Fruit fly (Drosophila melanogaster) whole organism, embryonic: ENCODE data around the gene CG43249.

Experiments
- Antp ChIP-seq: fragments of 200-800 bp; sonication (Bioruptor generic); optimal IDR thresholded peaks from 3 replicates; lab custom pipeline; 2016; ENCODE audit warnings: missing biosample characterization, missing genetic modification characterization
- Bgb ChIP-seq: fragments of 200-800 bp; sonication (Bioruptor generic); IDR thresholded peaks from 2 replicates; pipeline ENCODE4 v1.3.6; 2022; ENCODE audit warnings: missing biosample characterization, missing genetic modification characterization; ENCODE audit not compliant: partially characterized antibody
- C15 ChIP-seq: fragments of 200-800 bp; sonication (Bioruptor generic); IDR thresholded peaks from 3 replicates; pipeline ENCODE4 v1.3.6; 2022; ENCODE audit warnings: missing biosample characterization, missing genetic modification characterization
- CG10321 ChIP-seq: fragments of 200-800 bp; sonication (Bioruptor generic); IDR thresholded peaks from 2 replicates; pipeline ENCODE4 v1.3.6; 2022; ENCODE audit warnings: missing biosample characterization, missing genetic modification characterization
- CG10543 ChIP-seq: fragments of 200-800 bp; sonication (Bioruptor generic); optimal IDR thresholded peaks from 3 replicates; lab custom pipeline; 2017; ENCODE audit warnings: missing biosample characterization, mild to moderate bottlenecking, missing genetic modification characterization, moderate library complexity
- CG12769 ChIP-seq: fragments of 200-800 bp; sonication (Bioruptor generic); optimal IDR thresholded peaks from 2 replicates; lab custom pipeline; 2019; ENCODE audit warnings: missing biosample characterization, mild to moderate bottlenecking, missing genetic modification characterization, moderate library complexity
- CG13123 ChIP-seq: fragments of 200-800 bp; sonication (Bioruptor generic); optimal IDR thresholded peaks from 2 replicates; lab custom pipeline; 2016; ENCODE audit warnings: missing biosample characterization, missing genetic modification characterization
- CG13287 ChIP-seq: fragments of 200-800 bp; sonication (Bioruptor generic); IDR thresholded peaks from 2 replicates; pipeline ENCODE4 v1.3.6; 2022; ENCODE audit warnings: missing biosample characterization, missing genetic modification characterization; ENCODE audit not compliant: partially characterized antibody
- CG14014 ChIP-seq: fragments of 200-800 bp; sonication (Bioruptor generic); IDR thresholded peaks from 2 replicates; pipeline ENCODE4 v1.3.6; 2022; ENCODE audit warnings: missing biosample characterization, missing genetic modification characterization
- CG14710 ChIP-seq: fragments of 200-800 bp; sonication (Bioruptor generic); optimal IDR thresholded peaks from 3 replicates; lab custom pipeline; 2019; ENCODE audit warnings: missing biosample characterization, mild to moderate bottlenecking, missing genetic modification characterization, moderate library complexity
- CG15514 ChIP-seq: fragments of 200-800 bp; sonication (Bioruptor generic); optimal IDR thresholded peaks from 3 replicates; lab custom pipeline; 2017; ENCODE audit warnings: missing biosample characterization, missing genetic modification characterization, mild to moderate bottlenecking, moderate library complexity, missing genetic modification reagents
- CG17612 ChIP-seq: fragments of 200-800 bp; sonication (Bioruptor generic); IDR thresholded peaks from 2 replicates; pipeline ENCODE4 v1.3.6; 2022; ENCODE audit warnings: missing biosample characterization, missing genetic modification characterization
- CG2199 ChIP-seq: fragments of 200-800 bp; sonication (Bioruptor generic); IDR thresholded peaks from 3 replicates; pipeline ENCODE4 v1.3.6; 2022; ENCODE audit warnings: missing biosample characterization, missing genetic modification characterization
- CG3065 ChIP-seq: fragments of 200-800 bp; sonication (Bioruptor generic); optimal IDR thresholded peaks from 2 replicates; lab custom pipeline; 2016; ENCODE audit warnings: missing biosample characterization, missing genetic modification characterization
- CG32767 ChIP-seq: fragments of 200-800 bp; sonication (Bioruptor generic); IDR thresholded peaks from 2 replicates; pipeline ENCODE4 v1.3.6; 2022; ENCODE audit warnings: missing biosample characterization, missing genetic modification characterization
- CG7372 ChIP-seq: fragments of 200-800 bp; sonication (Bioruptor generic); IDR thresholded peaks from 2 replicates; pipeline ENCODE4 v1.3.6; 2022; ENCODE audit warnings: missing biosample characterization, missing genetic modification characterization
- CG7556 ChIP-seq: fragments of 200-800 bp; sonication (Bioruptor generic); optimal IDR thresholded peaks from 2 replicates; lab custom pipeline; 2017; ENCODE audit warnings: missing biosample characterization, mild to moderate bottlenecking, missing genetic modification characterization
- CG8089 ChIP-seq: fragments of 200-800 bp; sonication (Bioruptor generic); optimal IDR thresholded peaks from 3 replicates; lab custom pipeline; 2016; ENCODE audit warnings: missing biosample characterization, missing genetic modification characterization
- CG9609 ChIP-seq: fragments of 200-800 bp; sonication (Bioruptor generic); optimal IDR thresholded peaks from 3 replicates; lab custom pipeline; 2016; ENCODE audit warnings: missing biosample characterization, missing genetic modification characterization
- CG9932 ChIP-seq: fragments of 200-800 bp; sonication (Bioruptor generic); IDR thresholded peaks from 2 replicates; pipeline ENCODE4 v1.3.6; 2022; ENCODE audit warnings: missing biosample characterization, missing genetic modification characterization
- Dref ChIP-seq: fragments of 200-800 bp; sonication (Bioruptor generic); IDR thresholded peaks from 2 replicates; pipeline ENCODE4 v1.3.6; 2022; ENCODE audit warnings: missing biosample characterization, missing genetic modification characterization
- E2f2 ChIP-seq: fragments of 200-800 bp; sonication (Bioruptor generic); IDR thresholded peaks from 2 replicates; pipeline ENCODE4 v1.3.6; 2022; ENCODE audit warnings: missing biosample characterization, missing genetic modification characterization
- Eip74EF ChIP-seq, 2 experiments: fragments of 200-800 bp in 1 of 2; fragments of >200 bp in 1 of 2; sonication (Bioruptor generic) in 1 of 2; optimal IDR thresholded peaks; 2 replicates each; lab custom pipeline; 2017 to 2019; ENCODE audit warnings: missing biosample characterization in 2 of 2, missing genetic modification characterization in 2 of 2, mild to moderate bottlenecking in 1 of 2, moderate library complexity in 1 of 2
- HLH54F ChIP-seq: fragments of 200-800 bp; sonication (Bioruptor generic); optimal IDR thresholded peaks from 3 replicates; lab custom pipeline; 2016; ENCODE audit warnings: missing biosample characterization, missing genetic modification characterization
- Kr ChIP-seq: fragments of 200-800 bp; sonication (Bioruptor generic); optimal IDR thresholded peaks from 2 replicates; lab custom pipeline; 2017; ENCODE audit warnings: missing biosample characterization, mild to moderate bottlenecking, missing genetic modification characterization
- MESR4 ChIP-seq: fragments of 200-800 bp; sonication (Bioruptor generic); optimal IDR thresholded peaks from 2 replicates; lab custom pipeline; 2018; ENCODE audit warnings: missing biosample characterization, mild to moderate bottlenecking, missing genetic modification characterization, moderate library complexity
- MTF-1 ChIP-seq: fragments of 200-800 bp; sonication (Bioruptor generic); optimal IDR thresholded peaks from 2 replicates; lab custom pipeline; 2018; ENCODE audit warnings: missing biosample characterization, mild to moderate bottlenecking, missing genetic modification characterization, borderline replicate concordance
- Max ChIP-seq: fragments of 200-800 bp; sonication (Bioruptor generic); optimal IDR thresholded peaks from 2 replicates; lab custom pipeline; 2016; ENCODE audit warnings: missing biosample characterization, mild to moderate bottlenecking, missing genetic modification characterization
- Mes4 ChIP-seq: fragments of 200-800 bp; sonication (Bioruptor generic); optimal IDR thresholded peaks from 2 replicates; lab custom pipeline; 2016; ENCODE audit warnings: missing biosample characterization, missing genetic modification characterization
- NC2β ChIP-seq: fragments of 200-800 bp; sonication (Bioruptor generic); optimal IDR thresholded peaks from 2 replicates; lab custom pipeline; 2016; ENCODE audit warnings: missing biosample characterization, missing genetic modification characterization
- Nf-YC ChIP-seq: fragments of 200-800 bp; optimal IDR thresholded peaks from 3 replicates; lab custom pipeline; 2019; ENCODE audit warnings: missing biosample characterization, mild to moderate bottlenecking, missing genetic modification characterization, moderate library complexity
- Stat92E ChIP-seq, 3 experiments: fragments of >200 bp in 2 of 3; fragments of 200-800 bp in 1 of 3; sonication (Bioruptor generic) in 1 of 3; optimal IDR thresholded peaks; 2 replicates each; lab custom pipeline; 2017 to 2019; ENCODE audit warnings: missing biosample characterization in 3 of 3, missing genetic modification characterization in 3 of 3, mild to moderate bottlenecking in 1 of 3, moderate library complexity in 1 of 3
- chm ChIP-seq: fragments of 200-800 bp; sonication (Bioruptor generic); IDR thresholded peaks from 2 replicates; pipeline ENCODE4 v1.3.6; 2022; ENCODE audit warnings: missing biosample characterization, missing genetic modification characterization
- ci ChIP-seq: fragments of 200-800 bp; sonication (Bioruptor generic); IDR thresholded peaks from 3 replicates; pipeline ENCODE4 v1.3.6; 2022; ENCODE audit warnings: missing biosample characterization, missing genetic modification characterization
- crc ChIP-seq: fragments of 200-800 bp; sonication (Bioruptor generic); optimal IDR thresholded peaks from 2 replicates; lab custom pipeline; 2016; ENCODE audit warnings: missing biosample characterization, missing genetic modification characterization
- eyg ChIP-seq: fragments of 200-800 bp; sonication (Bioruptor generic); optimal IDR thresholded peaks from 3 replicates; lab custom pipeline; 2016; ENCODE audit warnings: missing biosample characterization, missing genetic modification characterization
- h ChIP-seq: fragments of >200 bp; optimal IDR thresholded peaks from 2 replicates; lab custom pipeline; 2017
- kni ChIP-seq: fragments of 200-800 bp; sonication (Bioruptor generic); optimal IDR thresholded peaks from 3 replicates; lab custom pipeline; 2017; ENCODE audit warnings: mild to moderate bottlenecking, missing biosample characterization, missing genetic modification reagents, missing genetic modification characterization
- pros ChIP-seq: fragments of 200-800 bp; sonication (Bioruptor generic); optimal IDR thresholded peaks from 3 replicates; lab custom pipeline; 2019; ENCODE audit warnings: missing biosample characterization, mild to moderate bottlenecking, missing genetic modification characterization, moderate library complexity
- sens ChIP-seq: fragments of 200-800 bp; sonication (Bioruptor generic); peaks from one replicate; lab custom pipeline; 2016; ENCODE audit warnings: missing biosample characterization, missing genetic modification characterization
- so ChIP-seq: fragments of 200-800 bp; sonication (Bioruptor generic); IDR thresholded peaks from 3 replicates; pipeline ENCODE4 v1.3.6; 2022; ENCODE audit warnings: missing biosample characterization, missing genetic modification characterization
- sr ChIP-seq: fragments of 200-800 bp; sonication (Bioruptor generic); IDR thresholded peaks from 3 replicates; pipeline ENCODE4 v1.3.6; 2022; ENCODE audit warnings: missing biosample characterization, missing genetic modification characterization
- ttk ChIP-seq: fragments of 200-800 bp; sonication (Bioruptor generic); IDR thresholded peaks from 2 replicates; pipeline ENCODE4 v2.1.2; 2022; ENCODE audit warnings: missing biosample characterization, missing genetic modification characterization
- vfl ChIP-seq: fragments of 200-800 bp; sonication (Bioruptor generic); optimal IDR thresholded peaks from 2 replicates; lab custom pipeline; 2016; ENCODE audit warnings: missing biosample characterization, missing genetic modification characterization
- vvl ChIP-seq: fragments of 200-800 bp; sonication (Bioruptor generic); IDR thresholded peaks from 2 replicates; pipeline ENCODE4 v1.3.6; 2022; ENCODE audit warnings: missing biosample characterization, missing genetic modification characterization
- z ChIP-seq: fragments of 200-800 bp; sonication (Bioruptor generic); IDR thresholded peaks from 3 replicates; pipeline ENCODE4 v1.3.6; 2022; ENCODE audit warnings: missing biosample characterization, missing genetic modification characterization
- zf30C ChIP-seq: fragments of 200-800 bp; sonication (Bioruptor generic); optimal IDR thresholded peaks from 3 replicates; lab custom pipeline; 2018; ENCODE audit warnings: missing biosample characterization, mild to moderate bottlenecking, missing genetic modification characterization
- zfh2 ChIP-seq: fragments of 200-800 bp; sonication (Bioruptor generic); optimal IDR thresholded peaks from 2 replicates; lab custom pipeline; 2016; ENCODE audit warnings: missing biosample characterization, missing genetic modification characterization

CG43249 gene

dm6 chr3L:16330740-16331139 lies 26.7 kb downstream of the CG43249 start, which contains the start of gene CG33060:
TSS of gene CG33060 (plus strand) at chr3L:16331040.
- TF ChIP-seq CG32767 (GFP tag; lab: Robert Waterston, UW) (no peak), pros (GFP tag; lab: Kevin White, UChicago) (no peak), crc (no peak), zfh2 (GFP tag; lab: Kevin White, UChicago) (no peak), zf30C (GFP tag; lab: Kevin White, UChicago) (no peak), CG14014 (no peak), CG9932 (GFP tag; lab: Robert Waterston, UW) (no peak), CG14710 (tag; lab: Kevin White, UChicago) (no peak), CG3065 (GFP tag; lab: Kevin White, UChicago) (no peak)

dm6 chr3L:16331633-16332032 lies 27.6 kb downstream of the CG43249 start, which contains the start of gene retinin:
TSS of gene retinin (plus strand) at chr3L:16331933.
- TF ChIP-seq Antp (GFP tag; lab: Kevin White, UChicago) (no peak), CG7372 (no peak), Mes4 (GFP tag; lab: Kevin White, UChicago) (no peak), sr (GFP tag; lab: Robert Waterston, UW) (no peak)
- TF ChIP-seq, all 482 proteins: peak for 0

- TF ChIP-seq sens (GFP tag; lab: Kevin White, UChicago): no peak
- TF ChIP-seq CG9609: no peak
- TF ChIP-seq HLH54F (GFP tag; lab: Kevin White, UChicago): no peak
- no peak for TF ChIP-seq NC2β (GFP tag; lab: Kevin White, UChicago)
- TF ChIP-seq vfl (GFP tag; lab: Kevin White, UChicago): no peak
- TF ChIP-seq MTF-1: no peak
- no peak for TF ChIP-seq so (GFP tag; lab: Robert Waterston, UW)
- TF ChIP-seq Kr: no peak
- no peak for TF ChIP-seq eyg (GFP tag; lab: Kevin White, UChicago)
Observed at dm6 chr3L:16333013-16333412, 28.9 kb downstream of the CG43249 start, which contains the start of gene CG13056. TSS of gene CG13056 (plus strand) at chr3L:16333313.

- TF ChIP-seq ttk (no peak), MESR4 (GFP tag; lab: Kevin White, UChicago) (no peak), CG15514 (peak; percentile 96), Nf-YC (tag; lab: Kevin White, UChicago) (no peak), ci (GFP tag; lab: Robert Waterston, UW) (peak; percentile 58; the same call in 1 of the 3 replicates), E2f2 (GFP tag; lab: Robert Waterston, UW) (peak; percentile 9; the same call in 1 of the 2 replicates), CG10543 (GFP tag; lab: Kevin White, UChicago) (no peak), z (no peak), vvl (GFP tag; lab: Robert Waterston, UW) (peak; percentile 24; the same call in 1 of the 2 replicates), Max (GFP tag; lab: Kevin White, UChicago) (no peak), CG8089 (GFP tag; lab: Kevin White, UChicago) (no peak), CG7556 (GFP tag; lab: Kevin White, UChicago) (no peak), Bgb (GFP tag; lab: Robert Waterston, UW) (peak; percentile 18; the same call in 1 of the 2 replicates), CG10321 (no peak), C15 (no peak), CG12769 (tag; lab: Kevin White, UChicago) (peak; percentile 46), CG2199 (no peak), Stat92E (GFP tag; optimal IDR thresholded peaks at IDR 0.05; lab: Kevin White, UChicago) (no peak), CG13287 (GFP tag; lab: Robert Waterston, UW) (peak; percentile 45; the same call in 1 of the 2 replicates), chm (GFP tag; lab: Robert Waterston, UW) (no peak), CG17612 (peak; percentile 35; the same call in 1 of the 2 replicates), Dref (GFP tag; lab: Robert Waterston, UW) (no peak), kni (GFP tag; lab: Kevin White, UChicago) (no peak), CG13123 (GFP tag; lab: Kevin White, UChicago) (no peak), Eip74EF (GFP tag; optimal IDR thresholded peaks at IDR 0.05; lab: Kevin White, UChicago) (no peak), h (lab: Kevin White, UChicago) (no peak)
Observed at dm6 chr3L:16334876-16335275, 30.8 kb downstream of the CG43249 start.
